Fruit fly (Drosophila melanogaster) whole organism, embryonic: ENCODE measurements around the gene RSG7.

Source experiments
- CG1024 ChIP-seq: fragments of 200-800 bp; sonication (Bioruptor generic); IDR thresholded peaks from 2 replicates; pipeline ENCODE4 v1.3.6; 2022; ENCODE audit warnings: missing biosample characterization, missing genetic modification characterization
- CG13123 ChIP-seq: fragments of 200-800 bp; sonication (Bioruptor generic); optimal IDR thresholded peaks from 2 replicates; lab custom pipeline; 2016; ENCODE audit warnings: missing biosample characterization, missing genetic modification characterization
- CG13424 ChIP-seq: fragments of 200-800 bp; sonication (Bioruptor generic); optimal IDR thresholded peaks from 2 replicates; lab custom pipeline; 2019; ENCODE audit warnings: missing biosample characterization, mild to moderate bottlenecking, missing genetic modification characterization, moderate library complexity
- CG13894 ChIP-seq: fragments of 200-800 bp; sonication (Bioruptor generic); optimal IDR thresholded peaks from 3 replicates; lab custom pipeline; 2018; ENCODE audit warnings: missing biosample characterization, mild to moderate bottlenecking, missing genetic modification characterization, moderate library complexity
- CG1529 ChIP-seq: fragments of 200-800 bp; sonication (Bioruptor generic); optimal IDR thresholded peaks from 3 replicates; lab custom pipeline; 2018; ENCODE audit warnings: missing biosample characterization, missing genetic modification characterization
- CG1647 ChIP-seq: fragments of 200-800 bp; sonication (Bioruptor generic); optimal IDR thresholded peaks from 3 replicates; lab custom pipeline; 2016; ENCODE audit warnings: missing biosample characterization, missing genetic modification characterization
- CG17186 ChIP-seq: fragments of 200-800 bp; sonication (Bioruptor generic); optimal IDR thresholded peaks from 3 replicates; lab custom pipeline; 2017; ENCODE audit warnings: missing biosample characterization, missing genetic modification reagents, missing genetic modification characterization
- CG18476 ChIP-seq: fragments of 200-800 bp; sonication (Bioruptor generic); optimal IDR thresholded peaks from 2 replicates; lab custom pipeline; 2016; ENCODE audit warnings: missing biosample characterization, mild to moderate bottlenecking, missing genetic modification characterization
- CG33213 ChIP-seq: fragments of 200-800 bp; sonication (Bioruptor generic); optimal IDR thresholded peaks from 3 replicates; lab custom pipeline; 2016; ENCODE audit warnings: missing biosample characterization, missing genetic modification characterization
- CG3995 ChIP-seq: fragments of 200-800 bp; sonication (Bioruptor generic); optimal IDR thresholded peaks from 3 replicates; lab custom pipeline; 2016; ENCODE audit warnings: missing biosample characterization, missing genetic modification characterization
- CG4282 ChIP-seq: fragments of 200-800 bp; sonication (Bioruptor generic); optimal IDR thresholded peaks from 2 replicates; lab custom pipeline; 2016; ENCODE audit warnings: missing biosample characterization, missing genetic modification characterization
- CG4707 ChIP-seq: fragments of 200-800 bp; sonication (Bioruptor generic); optimal IDR thresholded peaks from 2 replicates; lab custom pipeline; 2018; ENCODE audit warnings: missing biosample characterization, mild to moderate bottlenecking, missing genetic modification characterization, moderate library complexity
- CG4730 ChIP-seq: fragments of 200-800 bp; sonication (Bioruptor generic); IDR thresholded peaks from 2 replicates; pipeline ENCODE4 v1.3.6; 2022; ENCODE audit warnings: missing biosample characterization, missing genetic modification characterization
- CG5180 ChIP-seq: fragments of 200-800 bp; sonication (Bioruptor generic); optimal IDR thresholded peaks from 3 replicates; lab custom pipeline; 2017; ENCODE audit warnings: missing biosample characterization, missing genetic modification characterization, mild to moderate bottlenecking, moderate library complexity, missing genetic modification reagents
- CG6654 ChIP-seq: fragments of 200-800 bp; sonication (Bioruptor generic); optimal IDR thresholded peaks from 2 replicates; lab custom pipeline; 2017; ENCODE audit warnings: missing biosample characterization, mild to moderate bottlenecking, missing genetic modification characterization
- CG7928 ChIP-seq: fragments of 200-800 bp; sonication (Bioruptor generic); optimal IDR thresholded peaks from 2 replicates; lab custom pipeline; 2017; ENCODE audit warnings: missing biosample characterization, mild to moderate bottlenecking, missing genetic modification characterization
- CG8359 ChIP-seq: fragments of 200-800 bp; sonication (Bioruptor generic); optimal IDR thresholded peaks from 2 replicates; lab custom pipeline; 2017; ENCODE audit warnings: missing biosample characterization, mild to moderate bottlenecking, missing genetic modification characterization, borderline replicate concordance
- CG9727 ChIP-seq: fragments of 200-800 bp; sonication (Bioruptor generic); optimal IDR thresholded peaks from 3 replicates; lab custom pipeline; 2017; ENCODE audit warnings: missing biosample characterization, mild to moderate bottlenecking, missing genetic modification characterization
- CG9817 ChIP-seq: fragments of 200-800 bp; sonication (Bioruptor generic); optimal IDR thresholded peaks from 2 replicates; lab custom pipeline; 2018; ENCODE audit warnings: missing biosample characterization, mild to moderate bottlenecking, missing genetic modification characterization, moderate library complexity
- CoRest ChIP-seq: fragments of 200-800 bp; sonication (Bioruptor generic); optimal IDR thresholded peaks from 3 replicates; lab custom pipeline; 2018; ENCODE audit warnings: missing biosample characterization, mild to moderate bottlenecking, missing genetic modification characterization, moderate library complexity
- Dfd ChIP-seq, 2 experiments: fragments of >200 bp; optimal IDR thresholded peaks; 2 replicates each; lab custom pipeline; 2017; ENCODE audit warnings: missing biosample characterization in 2 of 2, missing genetic modification characterization in 2 of 2
- E2f2 ChIP-seq: fragments of 200-800 bp; sonication (Bioruptor generic); IDR thresholded peaks from 2 replicates; pipeline ENCODE4 v1.3.6; 2022; ENCODE audit warnings: missing biosample characterization, missing genetic modification characterization
- ERR ChIP-seq: fragments of 200-800 bp; sonication (Bioruptor generic); optimal IDR thresholded peaks from 2 replicates; lab custom pipeline; 2016; ENCODE audit warnings: missing biosample characterization, missing genetic modification characterization
- Ets65A ChIP-seq: fragments of 200-800 bp; sonication (Bioruptor generic); peaks from one replicate; lab custom pipeline; 2016; ENCODE audit warnings: missing biosample characterization, missing genetic modification characterization
- Lpt ChIP-seq: fragments of >200 bp; optimal IDR thresholded peaks from 2 replicates; lab custom pipeline; 2018; ENCODE audit warnings: missing biosample characterization, missing genetic modification characterization
- NC2α ChIP-seq: fragments of 200-800 bp; sonication (Bioruptor generic); optimal IDR thresholded peaks from 2 replicates; lab custom pipeline; 2016; ENCODE audit warnings: missing biosample characterization, missing genetic modification characterization
- Rx ChIP-seq: fragments of 200-800 bp; sonication (Bioruptor generic); IDR thresholded peaks from 2 replicates; pipeline ENCODE4 v1.3.6; 2022; ENCODE audit warnings: missing biosample characterization, missing genetic modification characterization
- Scr ChIP-seq: fragments of 200-800 bp; sonication (Bioruptor generic); IDR thresholded peaks from 2 replicates; pipeline ENCODE4 v1.3.6; 2022; ENCODE audit warnings: missing biosample characterization, missing genetic modification characterization; ENCODE audit not compliant: partially characterized antibody
- Sox100B ChIP-seq: fragments of 200-800 bp; sonication (Bioruptor generic); optimal IDR thresholded peaks from 3 replicates; lab custom pipeline; 2018; ENCODE audit warnings: missing biosample characterization, mild to moderate bottlenecking, missing genetic modification characterization
- Sry-β ChIP-seq: fragments of 200-800 bp; sonication (Bioruptor generic); optimal IDR thresholded peaks from 2 replicates; lab custom pipeline; 2018; ENCODE audit warnings: missing biosample characterization, mild to moderate bottlenecking, missing genetic modification characterization, moderate library complexity
- Usf ChIP-seq: fragments of 200-800 bp; sonication (Bioruptor generic); optimal IDR thresholded peaks from 2 replicates; lab custom pipeline; 2017; ENCODE audit warnings: missing genotype, missing biosample characterization, missing genetic modification characterization
- Xbp1 ChIP-seq: fragments of 200-800 bp; sonication (Bioruptor generic); optimal IDR thresholded peaks from 3 replicates; lab custom pipeline; 2016; ENCODE audit warnings: missing biosample characterization, mild to moderate bottlenecking, missing genetic modification characterization
- al ChIP-seq: fragments of 200-800 bp; sonication (Bioruptor generic); IDR thresholded peaks from 2 replicates; pipeline ENCODE4 v1.3.6; 2022; ENCODE audit warnings: missing biosample characterization, missing genetic modification characterization
- bigmax ChIP-seq: fragments of 200-800 bp; sonication (Bioruptor generic); optimal IDR thresholded peaks from 2 replicates; lab custom pipeline; 2018; ENCODE audit warnings: missing biosample characterization, mild to moderate bottlenecking, missing genetic modification characterization
- cato ChIP-seq: fragments of 200-800 bp; sonication (Bioruptor generic); optimal IDR thresholded peaks from 2 replicates; lab custom pipeline; 2016; ENCODE audit warnings: missing biosample characterization, missing genetic modification characterization, borderline replicate concordance
- dmrt99B ChIP-seq: fragments of 200-800 bp; sonication (Bioruptor generic); optimal IDR thresholded peaks from 2 replicates; lab custom pipeline; 2018; ENCODE audit warnings: missing biosample characterization, mild to moderate bottlenecking, missing genetic modification characterization, moderate library complexity
- ewg ChIP-seq: fragments of 200-800 bp; sonication (Bioruptor generic); optimal IDR thresholded peaks from 3 replicates; lab custom pipeline; 2017; ENCODE audit warnings: mild to moderate bottlenecking, missing biosample characterization, missing genetic modification reagents, missing genetic modification characterization
- gfzf ChIP-seq: fragments of 200-800 bp; sonication (Bioruptor generic); optimal IDR thresholded peaks from 2 replicates; lab custom pipeline; 2016; ENCODE audit warnings: missing biosample characterization, mild to moderate bottlenecking, missing genetic modification characterization, moderate library complexity
- gsb-n ChIP-seq: fragments of 200-800 bp; sonication (Bioruptor generic); optimal IDR thresholded peaks from 3 replicates; lab custom pipeline; 2018; ENCODE audit warnings: missing biosample characterization, mild to moderate bottlenecking, missing genetic modification characterization
- kay ChIP-seq: fragments of 200-800 bp; sonication (Bioruptor generic); optimal IDR thresholded peaks from 2 replicates; lab custom pipeline; 2016; ENCODE audit warnings: missing biosample characterization, missing genetic modification characterization
- ken ChIP-seq: fragments of 200-800 bp; sonication (Bioruptor generic); IDR thresholded peaks from 3 replicates; pipeline ENCODE4 v1.3.6; 2022; ENCODE audit warnings: missing biosample characterization, missing genetic modification characterization
- mirr ChIP-seq: fragments of 200-800 bp; sonication (Bioruptor generic); optimal IDR thresholded peaks from 3 replicates; lab custom pipeline; 2018; ENCODE audit warnings: missing biosample characterization, mild to moderate bottlenecking, missing genetic modification characterization
- nerfin-2 ChIP-seq: fragments of 200-800 bp; sonication (Bioruptor generic); IDR thresholded peaks from 2 replicates; pipeline ENCODE4 v1.3.6; 2022; ENCODE audit warnings: missing biosample characterization, missing genetic modification characterization; ENCODE audit not compliant: partially characterized antibody
- pan ChIP-seq, 4 experiments: fragments of >200 bp in 3 of 4; fragments of 200-800 bp in 1 of 4; sonication (Bioruptor generic) in 1 of 4; optimal IDR thresholded peaks in 3 of 4; IDR thresholded peaks in 1 of 4; 2 replicates each; pipeline versions ENCODE4 v1.3.6 to Lab custom; 2017 to 2022; ENCODE audit warnings: missing biosample characterization in 2 of 4, missing genetic modification characterization in 2 of 4, mixed read lengths in 1 of 4
- phol ChIP-seq: fragments of 200-800 bp; sonication (Bioruptor generic); optimal IDR thresholded peaks from 3 replicates; lab custom pipeline; 2018; ENCODE audit warnings: missing biosample characterization, mild to moderate bottlenecking, missing genetic modification characterization, moderate library complexity
- ro ChIP-seq: fragments of 200-800 bp; sonication (Bioruptor generic); IDR thresholded peaks from 2 replicates; pipeline ENCODE4 v1.3.6; 2022; ENCODE audit warnings: missing biosample characterization, missing genetic modification characterization
- seq ChIP-seq: fragments of 200-800 bp; sonication (Bioruptor generic); IDR thresholded peaks from 2 replicates; pipeline ENCODE4 v1.3.6; 2022; ENCODE audit warnings: missing biosample characterization, missing genetic modification characterization
- sna ChIP-seq: fragments of 200-800 bp; sonication (Bioruptor generic); IDR thresholded peaks from 2 replicates; pipeline ENCODE4 v1.3.6; 2022; ENCODE audit warnings: missing biosample characterization, missing genetic modification characterization; ENCODE audit not compliant: partially characterized antibody
- sob ChIP-seq: fragments of 200-800 bp; sonication (Bioruptor generic); IDR thresholded peaks from 2 replicates; pipeline ENCODE4 v1.3.6; 2022; ENCODE audit warnings: missing biosample characterization, missing genetic modification characterization
- sr ChIP-seq: fragments of 200-800 bp; sonication (Bioruptor generic); IDR thresholded peaks from 3 replicates; pipeline ENCODE4 v1.3.6; 2022; ENCODE audit warnings: missing biosample characterization, missing genetic modification characterization
- tup ChIP-seq: fragments of 200-800 bp; sonication (Bioruptor generic); optimal IDR thresholded peaks from 2 replicates; lab custom pipeline; 2016; ENCODE audit warnings: missing biosample characterization, mild to moderate bottlenecking, missing genetic modification characterization, moderate library complexity

Gene RSG7

dm6 chrX:16816500-16816899 is 27.7 kb downstream of the RSG7 start:
- TF ChIP-seq CG4707 (GFP tag; lab: Kevin White, UChicago) = no peak
- peak; percentile 85 for TF ChIP-seq Sry-β
- peak; percentile 31 for TF ChIP-seq Sox100B (GFP tag; lab: Kevin White, UChicago)
- TF ChIP-seq gsb-n = no peak
- peak; percentile 6 for TF ChIP-seq CoRest (tag; lab: Kevin White, UChicago)
- TF ChIP-seq cato (GFP tag; lab: Kevin White, UChicago) = no peak
- no peak for TF ChIP-seq CG6654 (GFP tag; lab: Kevin White, UChicago)
- TF ChIP-seq mirr (GFP tag; lab: Kevin White, UChicago) = no peak
- TF ChIP-seq pan (optimal IDR thresholded peaks at IDR 0.05; lab: Kevin White, UChicago) = no peak
- TF ChIP-seq pan (GFP tag; optimal IDR thresholded peaks at IDR 0.05 in 1 of 2, IDR thresholded peaks at IDR 0.05 in 1 of 2) = peak in 1 of 2 experiments; percentile 16
- no peak for TF ChIP-seq CG13424
- no peak for TF ChIP-seq Usf
- TF ChIP-seq CG18476 (GFP tag; lab: Kevin White, UChicago) = no peak
- TF ChIP-seq CG4730 (GFP tag; lab: Robert Waterston, UW) = no peak
- TF ChIP-seq phol (tag; lab: Kevin White, UChicago) = no peak
- TF ChIP-seq CG1024 (GFP tag; lab: Robert Waterston, UW) = no peak
- TF ChIP-seq sob (GFP tag; lab: Robert Waterston, UW) = no peak
- no peak for TF ChIP-seq Dfd (GFP tag; optimal IDR thresholded peaks at IDR 0.05; lab: Kevin White, UChicago)
- no peak for TF ChIP-seq CG9817 (tag; lab: Kevin White, UChicago)
- no peak for TF ChIP-seq tup
- no peak for TF ChIP-seq CG8359 (GFP tag; lab: Kevin White, UChicago)
- TF ChIP-seq bigmax (GFP tag; lab: Kevin White, UChicago) = no peak
- no peak for TF ChIP-seq nerfin-2 (GFP tag; lab: Robert Waterston, UW)
- TF ChIP-seq CG33213 (GFP tag; lab: Kevin White, UChicago) = no peak
- no peak for TF ChIP-seq CG1529 (GFP tag; lab: Kevin White, UChicago)
- TF ChIP-seq E2f2 (GFP tag; lab: Robert Waterston, UW) = no peak
- no peak for TF ChIP-seq al
- TF ChIP-seq CG17186 = no peak
- no peak for TF ChIP-seq seq (GFP tag; lab: Robert Waterston, UW)
- no peak for TF ChIP-seq Rx (GFP tag; lab: Robert Waterston, UW)
- TF ChIP-seq ewg = no peak
- TF ChIP-seq kay (GFP tag; lab: Kevin White, UChicago) = no peak
- TF ChIP-seq CG1647 = no peak
- TF ChIP-seq ERR (GFP tag; lab: Kevin White, UChicago) = no peak
- TF ChIP-seq CG13123 (GFP tag; lab: Kevin White, UChicago) = no peak
- peak; percentile 0 for TF ChIP-seq CG9727
- peak; percentile 7 for TF ChIP-seq Ets65A (GFP tag; lab: Kevin White, UChicago)
- no peak for TF ChIP-seq gfzf (GFP tag; lab: Kevin White, UChicago)
- no peak for TF ChIP-seq Lpt (GFP tag; lab: Kevin White, UChicago)
- no peak for TF ChIP-seq sr (GFP tag; lab: Robert Waterston, UW)
- TF ChIP-seq sna (GFP tag; lab: Robert Waterston, UW) = no peak
- TF ChIP-seq Scr (GFP tag; lab: Robert Waterston, UW) = no peak
- no peak for TF ChIP-seq ken (GFP tag; lab: Robert Waterston, UW)
- peak; percentile 8 for TF ChIP-seq dmrt99B (tag; lab: Kevin White, UChicago)
- TF ChIP-seq CG13894 (tag; lab: Kevin White, UChicago) = no peak
- no peak for TF ChIP-seq ro (GFP tag; lab: Robert Waterston, UW)
- no peak for TF ChIP-seq Xbp1 (GFP tag; lab: Kevin White, UChicago)
- no peak for TF ChIP-seq CG5180
- TF ChIP-seq CG4282 (GFP tag; lab: Kevin White, UChicago) = no peak
- no peak for TF ChIP-seq CG3995 (GFP tag; lab: Kevin White, UChicago)
- no peak for TF ChIP-seq NC2α (GFP tag; lab: Kevin White, UChicago)
- TF ChIP-seq CG7928 (GFP tag; lab: Kevin White, UChicago) = no peak
